Worm (Caenorhabditis elegans) whole organism, early embryonic: ENCODE data around the gene ceh-82.

Experiments
- B0310.2 ChIP-seq: sonication (generic microtip); optimal IDR thresholded peaks from 2 replicates; lab custom pipeline; 2016; ENCODE audit warnings: mild to moderate bottlenecking, missing genetic modification characterization, missing compliant biosample characterization
- ama-1 ChIP-seq: fragments of 150-350 bp; optimal IDR thresholded peaks from 2 replicates; lab custom pipeline; 2014

- TF ChIP-seq ama-1 (lab: Kevin White, UChicago) (no peak), B0310.2 (tag; lab: Kevin White, UChicago) (no peak)
Observed at ce11 chrII:1695861-1696260, 36.2 kb upstream of the ceh-82 start, which contains the start of gene F58E1.13.
